Fruit fly (Drosophila melanogaster) Kc167 (cell line): Measurements from ENCODE around the gene CG12035.

Experiments used
- Myc ChIP-seq: fragments of >200 bp; optimal IDR thresholded peaks from 2 replicates; lab custom pipeline; 2017; ENCODE audit warnings: missing external identifiers
- Sin3A ChIP-seq: fragments of >200 bp; optimal IDR thresholded peaks from 2 replicates; lab custom pipeline; 2018; ENCODE audit warnings: missing external identifiers
- h ChIP-seq: fragments of >200 bp; optimal IDR thresholded peaks from 3 replicates; lab custom pipeline; 2018; ENCODE audit warnings: missing external identifiers
- insv ChIP-seq: fragments of >200 bp; optimal IDR thresholded peaks from 3 replicates; lab custom pipeline; 2018; ENCODE audit warnings: missing external identifiers
- psq ChIP-seq: fragments of >200 bp; optimal IDR thresholded peaks from 2 replicates; lab custom pipeline; 2017; ENCODE audit warnings: missing external identifiers
- ttk ChIP-seq: sonication (Bioruptor generic); optimal IDR thresholded peaks from 2 replicates; lab custom pipeline; 2017; ENCODE audit warnings: missing external identifiers

CG12035 gene

dm6 chr3L:1738375-1739328 is 14.5 kb downstream of the CG12035 start, which contains the start of gene Gk2:
Gene Gk2, plus strand, starts transcription at chr3L:1738407.
- TF ChIP-seq psq (no peak), Myc (no peak), ttk (no peak), insv (lab: Kevin White, UChicago) (no peak), h (lab: Kevin White, UChicago) (no peak), Sin3A (lab: Kevin White, UChicago) (no peak)

- TF ChIP-seq ttk (no peak), insv (lab: Kevin White, UChicago) (no peak), psq (no peak), Sin3A (lab: Kevin White, UChicago) (no peak), h (lab: Kevin White, UChicago) (no peak), Myc (no peak)
Observed at dm6 chr3L:1739522-1740128, 15.4 kb downstream of the CG12035 start.

DNA sequence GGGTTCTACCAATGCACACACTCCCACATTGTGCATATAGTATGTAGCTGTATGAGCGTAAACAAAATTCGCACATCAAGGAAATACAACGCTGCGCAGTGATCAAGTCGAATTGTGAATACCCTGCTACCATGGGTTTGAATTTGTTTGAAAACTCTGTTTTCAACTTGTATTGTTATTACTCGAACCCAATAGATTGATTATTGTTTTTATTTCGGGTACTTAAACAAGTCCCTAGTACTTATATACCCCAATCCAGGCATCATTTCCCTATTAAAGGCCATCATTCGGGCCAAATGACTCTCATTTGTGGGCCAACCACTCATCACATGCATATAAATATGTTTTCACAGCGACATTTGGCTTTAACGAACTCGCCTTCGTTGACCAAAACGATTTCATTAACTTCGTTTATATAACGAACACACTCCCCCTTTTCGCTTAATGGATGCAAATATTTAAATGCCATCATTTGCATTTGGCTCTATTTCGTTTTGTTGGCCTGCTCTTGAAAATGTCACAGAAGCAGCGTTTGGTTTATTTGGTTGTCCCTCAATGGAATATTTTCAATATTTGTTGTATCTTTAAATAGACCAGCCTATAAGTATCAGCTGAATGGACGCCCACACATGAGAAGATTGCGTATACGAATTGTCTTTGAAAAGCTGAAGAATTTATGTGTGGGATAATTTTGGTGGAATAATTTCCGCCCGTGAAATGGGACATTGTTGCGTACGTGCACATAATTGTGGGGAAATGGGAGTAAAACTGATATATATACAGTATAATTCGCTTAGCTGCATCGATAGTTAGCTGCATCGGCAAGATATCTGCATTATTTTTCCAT is 16.2 kb downstream of the CG12035 start:
- no peak for TF ChIP-seq h (lab: Kevin White, UChicago)

DNA sequence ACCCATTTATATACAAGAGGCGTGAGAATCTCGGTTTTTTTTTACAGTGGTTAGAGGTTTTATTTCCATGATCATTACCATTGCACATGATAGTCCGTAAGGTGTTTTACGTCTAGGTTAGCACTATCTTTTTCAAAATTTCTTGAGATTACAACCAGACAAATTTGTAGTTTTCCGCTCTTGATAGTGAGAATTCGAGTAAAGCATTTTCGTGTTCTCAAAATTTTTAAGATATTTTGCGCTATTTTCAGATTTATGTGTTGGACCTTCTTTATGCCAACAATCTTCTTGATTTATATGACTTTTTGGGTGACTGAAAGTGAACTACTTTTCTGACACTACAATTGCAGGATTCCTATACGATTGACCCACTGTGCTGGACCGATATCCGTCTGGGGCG is 16.9 kb downstream of the CG12035 start:
- TF ChIP-seq insv (lab: Kevin White, UChicago) (no peak), Sin3A (lab: Kevin White, UChicago) (no peak), ttk (no peak), h (lab: Kevin White, UChicago) (no peak), psq (no peak), Myc (no peak)

- no peak for TF ChIP-seq h (lab: Kevin White, UChicago)
- TF ChIP-seq insv (lab: Kevin White, UChicago): no peak
- TF ChIP-seq ttk: no peak
- no peak for TF ChIP-seq Myc
Observed at dm6 chr3L:1741655-1742551, 17.7 kb downstream of the CG12035 start.

DNA sequence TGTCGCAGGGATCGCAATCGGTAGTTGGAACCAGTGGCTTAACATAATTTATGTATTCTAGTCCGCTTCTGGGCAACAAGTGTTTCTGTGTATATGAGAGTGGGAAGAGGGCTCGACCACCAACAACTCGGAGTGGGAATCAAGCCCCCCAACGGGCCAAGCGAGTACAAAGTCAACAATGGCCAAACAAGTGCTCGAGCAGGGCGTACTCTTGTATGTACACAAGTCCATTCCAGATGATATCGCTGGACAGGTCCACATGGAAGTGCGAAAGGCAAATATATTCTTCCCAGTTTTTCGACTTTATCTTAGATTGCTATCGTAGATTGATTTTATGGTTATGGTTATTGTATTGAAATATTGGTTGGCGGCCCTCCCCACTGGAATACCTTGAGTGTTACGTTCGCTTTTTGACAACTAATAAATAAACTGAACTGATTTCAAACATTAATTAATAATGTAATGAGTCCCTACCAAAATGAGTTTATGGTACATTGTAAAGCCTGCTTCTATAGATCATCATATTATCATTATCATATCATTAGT is 18.4 kb downstream of the CG12035 start:
- no peak for TF ChIP-seq insv (lab: Kevin White, UChicago)
- TF ChIP-seq psq: no peak
- no peak for TF ChIP-seq Myc
- no peak for TF ChIP-seq ttk
- no peak for TF ChIP-seq Sin3A (lab: Kevin White, UChicago)
- no peak for TF ChIP-seq h (lab: Kevin White, UChicago)

- no peak for TF ChIP-seq h (lab: Kevin White, UChicago)
Observed at dm6 chr3L:1745432-1745831, 21.2 kb downstream of the CG12035 start.

DNA sequence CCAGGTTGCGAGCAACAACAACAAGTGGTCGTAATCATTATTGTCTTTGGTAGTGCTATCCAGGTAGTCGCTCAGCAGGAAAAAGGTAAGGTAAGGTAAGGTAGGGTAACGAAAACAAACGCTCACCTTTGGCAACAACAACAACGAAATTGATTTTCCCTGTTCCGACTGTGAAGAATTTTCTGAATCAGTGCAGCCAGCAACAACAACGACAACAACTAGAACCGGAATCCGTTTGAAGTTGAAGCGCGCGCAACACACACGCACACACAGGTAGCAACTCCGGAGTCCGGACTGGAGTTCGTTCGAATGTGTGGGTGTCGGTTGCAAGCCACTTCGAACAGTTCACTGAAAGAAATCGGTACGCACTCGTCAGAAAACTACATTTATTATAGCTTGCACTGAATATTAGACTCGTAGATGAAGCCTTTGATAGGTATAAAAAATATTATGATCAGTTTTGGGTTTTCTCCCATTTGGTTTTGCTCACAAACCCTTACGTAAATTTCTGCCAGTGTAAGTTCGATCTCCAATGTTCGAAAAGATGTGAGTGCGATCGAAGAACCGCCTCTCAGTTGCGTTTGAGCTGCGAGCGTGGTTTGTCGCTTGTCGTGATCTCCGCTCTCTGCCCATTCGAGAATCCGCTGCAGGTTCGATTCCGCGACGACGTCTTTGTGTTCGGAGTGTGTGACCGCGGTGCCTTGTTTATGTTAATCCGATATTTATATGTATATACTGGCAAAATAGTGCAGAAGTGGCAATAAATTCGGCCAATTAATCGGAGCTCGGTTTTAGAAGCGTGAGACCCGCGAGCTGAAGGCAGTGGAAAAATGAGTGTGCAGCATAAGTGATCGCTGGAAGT is 22.4 kb downstream of the CG12035 start, which contains the start of gene CG13921:
Gene CG13921, plus strand, starts transcription at position 570 of the 862 bp plus-strand sequence.
- TF ChIP-seq ttk (no peak), Myc (no peak), insv (lab: Kevin White, UChicago) (no peak), Sin3A (lab: Kevin White, UChicago) (no peak), h (lab: Kevin White, UChicago) (no peak), psq (no peak)

- no peak for TF ChIP-seq Myc
- TF ChIP-seq psq: no peak
- no peak for TF ChIP-seq insv (lab: Kevin White, UChicago)
- TF ChIP-seq Sin3A (lab: Kevin White, UChicago): no peak
- TF ChIP-seq ttk: no peak
- no peak for TF ChIP-seq h (lab: Kevin White, UChicago)
Observed at dm6 chr3L:1748218-1748617, 24.0 kb downstream of the CG12035 start.

DNA sequence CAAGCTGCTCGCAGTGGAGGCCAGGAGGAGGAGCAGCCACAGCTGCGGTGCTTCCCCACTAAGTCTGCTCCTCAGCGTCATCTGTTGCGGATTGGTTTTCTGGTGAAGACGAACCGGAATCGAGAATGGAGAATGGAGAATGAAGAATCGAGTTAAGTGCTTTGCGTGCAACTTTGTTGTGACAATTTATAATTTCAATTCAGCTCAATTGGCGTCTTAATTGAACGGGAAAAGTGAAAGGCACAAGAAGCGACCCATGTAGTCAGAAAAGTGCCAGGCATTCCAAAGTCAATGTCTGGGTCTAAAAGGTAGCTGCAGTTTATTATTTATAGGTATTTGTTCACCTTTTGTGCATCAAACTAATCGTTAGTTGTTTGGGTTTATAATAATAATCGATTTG is 30.1 kb downstream of the CG12035 start:
- TF ChIP-seq Myc (no peak), insv (lab: Kevin White, UChicago) (no peak), ttk (no peak), Sin3A (lab: Kevin White, UChicago) (no peak), psq (no peak), h (lab: Kevin White, UChicago) (no peak)
